Fruit fly (Drosophila melanogaster): ENCODE results near the gene CG14710.
A peak's percentile ranks its signal among the peaks of the same experiment; 100 is the strongest.

Gene CG14710

dm6 chr3R:11662617-11663016, 42.7 kb downstream of the CG14710 start (continued):
- TF ChIP-seq CG13123 (GFP tag; optimal IDR thresholded peaks at IDR 0.05) = no peak
- TF ChIP-seq z (GFP tag; IDR thresholded peaks at IDR 0.05) = no peak
- TF ChIP-seq CG3838 (GFP tag; optimal IDR thresholded peaks at IDR 0.05) = no peak
- TF ChIP-seq phol (tag; optimal IDR thresholded peaks at IDR 0.05) = peak; percentile 11
- TF ChIP-seq yki (optimal IDR thresholded peaks at IDR 0.05) = no peak
- TF ChIP-seq Atf-2 (GFP tag; optimal IDR thresholded peaks at IDR 0.05) = no peak
- TF ChIP-seq CG6689 (GFP tag; IDR thresholded peaks at IDR 0.05) = 0 out of 2 replicates have a peak, but pooled peaks have one; percentile 13
- no peak for TF ChIP-seq CG33557 (GFP tag; optimal IDR thresholded peaks at IDR 0.05)
- no peak for TF ChIP-seq da (GFP tag; optimal IDR thresholded peaks at IDR 0.05)
- no peak for TF ChIP-seq peb (GFP tag; IDR thresholded peaks at IDR 0.05)
- no peak for TF ChIP-seq vfl (GFP tag; optimal IDR thresholded peaks at IDR 0.05)
- no peak for TF ChIP-seq CG18476 (GFP tag; optimal IDR thresholded peaks at IDR 0.05)
- no peak for TF ChIP-seq Hmx (GFP tag; optimal IDR thresholded peaks at IDR 0.05)
- TF ChIP-seq tna (GFP tag; IDR thresholded peaks at IDR 0.05; ENCODE audit: partially characterized antibody) = no peak
- TF ChIP-seq CG12942 (GFP tag; optimal IDR thresholded peaks at IDR 0.05) = no peak
- TF ChIP-seq esg (GFP tag; conservative IDR thresholded peaks at IDR 0.05) = 0 out of 2 replicates have a peak, but pooled peaks have one; percentile 6
- TF ChIP-seq tin (GFP tag; optimal IDR thresholded peaks at IDR 0.05) = no peak
- no peak for TF ChIP-seq Gsc (GFP tag; IDR thresholded peaks at IDR 0.05)
- TF ChIP-seq Dbx (GFP tag; IDR thresholded peaks at IDR 0.05) = no peak
- no peak for TF ChIP-seq usp (GFP tag; optimal IDR thresholded peaks at IDR 0.05)
- no peak for TF ChIP-seq cwo (GFP tag; optimal IDR thresholded peaks at IDR 0.05)
- TF ChIP-seq wdn (GFP tag; IDR thresholded peaks at IDR 0.05) = no peak
- no peak for TF ChIP-seq CG4404 (GFP tag; IDR thresholded peaks at IDR 0.05)
- no peak for TF ChIP-seq CG30431 (GFP tag; optimal IDR thresholded peaks at IDR 0.05)
- no peak for TF ChIP-seq Dll (GFP tag; IDR thresholded peaks at IDR 0.05; ENCODE audit: partially characterized antibody)
- no peak for TF ChIP-seq CkIIα-i1 (GFP tag; IDR thresholded peaks at IDR 0.05)
- TF ChIP-seq Mad (GFP tag; optimal IDR thresholded peaks at IDR 0.05) = no peak
- 0 out of 3 replicates have a peak, but pooled peaks have one; percentile 37 for TF ChIP-seq CG17361 (GFP tag; IDR thresholded peaks at IDR 0.05)
- TF ChIP-seq chm (GFP tag; IDR thresholded peaks at IDR 0.05) = no peak
- no peak for TF ChIP-seq gro (GFP tag; optimal IDR thresholded peaks at IDR 0.05)
- no peak for TF ChIP-seq CG12659 (GFP tag; optimal IDR thresholded peaks at IDR 0.05)
- TF ChIP-seq Sin3A (optimal IDR thresholded peaks at IDR 0.05) = no peak
- no peak for TF ChIP-seq Ravus (GFP tag; IDR thresholded peaks at IDR 0.05)
- TF ChIP-seq tio (GFP tag; optimal IDR thresholded peaks at IDR 0.05) = no peak
- no peak for TF ChIP-seq CG12104 (GFP tag; optimal IDR thresholded peaks at IDR 0.05)
- TF ChIP-seq scrt (GFP tag; optimal IDR thresholded peaks at IDR 0.05) = no peak
- TF ChIP-seq corto (GFP tag; optimal IDR thresholded peaks at IDR 0.05) = no peak
- no peak for TF ChIP-seq CG12155 (GFP tag; optimal IDR thresholded peaks at IDR 0.05)
- peak; percentile 39 for TF ChIP-seq Med (GFP tag)
- no peak for TF ChIP-seq prd (optimal IDR thresholded peaks at IDR 0.05)
- no peak for TF ChIP-seq prd (GFP tag; IDR thresholded peaks at IDR 0.05)
- 0 out of 2 replicates have a peak, but pooled peaks have one; percentile 51 for TF ChIP-seq CG5953 (GFP tag; IDR thresholded peaks at IDR 0.05)
- no peak for TF ChIP-seq C15 (GFP tag; IDR thresholded peaks at IDR 0.05)
- TF ChIP-seq CG43689 (GFP tag; IDR thresholded peaks at IDR 0.05) = no peak
- no peak for TF ChIP-seq CG6654 (GFP tag; optimal IDR thresholded peaks at IDR 0.05)
- no peak for TF ChIP-seq lilli (GFP tag; optimal IDR thresholded peaks at IDR 0.05)
- TF ChIP-seq Deaf1 (tag; optimal IDR thresholded peaks at IDR 0.05) = no peak
- no peak for TF ChIP-seq Dip3 (GFP tag; optimal IDR thresholded peaks at IDR 0.05)
- peak in 1 of 2 experiments; percentile 9 for TF ChIP-seq bsh (GFP tag; optimal IDR thresholded peaks at IDR 0.05)
- TF ChIP-seq B-H2 (GFP tag; optimal IDR thresholded peaks at IDR 0.05) = no peak
- TF ChIP-seq fru (optimal IDR thresholded peaks at IDR 0.05) = no peak
- no peak for TF ChIP-seq Xbp1 (GFP tag; optimal IDR thresholded peaks at IDR 0.05)
- TF ChIP-seq Xrp1 (GFP tag; IDR thresholded peaks at IDR 0.05) = peak; percentile 14; the same call in 1 of the 2 replicates
- TF ChIP-seq CG12744 (GFP tag; optimal IDR thresholded peaks at IDR 0.05) = no peak
